Worm (Caenorhabditis elegans) whole organism, late embryonic: ENCODE measurements around the gene rpn-5.

Experiments
- K09A11.1 ChIP-seq: sonication (generic microtip); optimal IDR thresholded peaks from 2 replicates; lab custom pipeline; 2017; ENCODE audit warnings: antibody characterized with exemption, mild to moderate bottlenecking, missing genetic modification characterization, missing compliant biosample characterization; ENCODE audit not compliant: insufficient read depth
- ama-1 ChIP-seq: fragments of 150-350 bp; optimal IDR thresholded peaks from 2 replicates; lab custom pipeline; 2014
- ceh-34 ChIP-seq: sonication (generic microtip); optimal IDR thresholded peaks from 2 replicates; lab custom pipeline; 2016; ENCODE audit warnings: mild to moderate bottlenecking, missing genetic modification characterization, missing compliant biosample characterization
- fkh-6 ChIP-seq: sonication (generic microtip); optimal IDR thresholded peaks from 2 replicates; lab custom pipeline; 2016; ENCODE audit warnings: missing genetic modification characterization, missing compliant biosample characterization
- pax-1 ChIP-seq: fragments of 150-350 bp; optimal IDR thresholded peaks from 2 replicates; lab custom pipeline; 2014; ENCODE audit warnings: missing biosample characterization, missing genetic modification characterization
- sox-2 ChIP-seq: fragments of 200-800 bp; sonication (Bioruptor generic); IDR thresholded peaks from 2 replicates; pipeline ENCODE4 v1.3.6; 2022; ENCODE audit warnings: missing genetic modification reagents, missing genetic modification characterization, missing compliant biosample characterization
- syd-9 ChIP-seq: sonication (generic microtip); optimal IDR thresholded peaks from 2 replicates; lab custom pipeline; 2016; ENCODE audit warnings: mild to moderate bottlenecking, missing genetic modification characterization, moderate library complexity, missing compliant biosample characterization
- unc-42 ChIP-seq: sonication (generic microtip); optimal IDR thresholded peaks from 2 replicates; lab custom pipeline; 2016; ENCODE audit warnings: missing genotype, missing genetic modification characterization, missing compliant biosample characterization
- zip-5 ChIP-seq: sonication (generic microtip); optimal IDR thresholded peaks from 2 replicates; lab custom pipeline; 2016; ENCODE audit warnings: missing genetic modification characterization, missing compliant biosample characterization

- TF ChIP-seq fkh-6 (tag; lab: Kevin White, UChicago) (no peak), zip-5 (tag; lab: Kevin White, UChicago) (no peak), sox-2 (GFP tag; lab: Robert Waterston, UW) (no peak), ama-1 (no peak), syd-9 (tag; lab: Kevin White, UChicago) (no peak), ceh-34 (tag; lab: Kevin White, UChicago) (no peak), K09A11.1 (no peak), pax-1 (tag; lab: Kevin White, UChicago) (no peak), unc-42 (tag; lab: Kevin White, UChicago) (no peak)
Measured at ce11 chrII:4741527-4742187, 43.4 kb upstream of the rpn-5 start, which contains the start of gene acs-11.
